Fruit fly (Drosophila melanogaster): Measurements from ENCODE around the gene CG15533.
A peak's percentile ranks its signal among the peaks of the same experiment; 100 is the strongest.

Gene CG15533

dm6 chr3R:30391950-30392349 is 36.7 kb upstream of the CG15533 start (continued):
- TF ChIP-seq fd3F (GFP tag; optimal IDR thresholded peaks at IDR 0.05) = no peak
- no peak for TF ChIP-seq Optix (GFP tag; IDR thresholded peaks at IDR 0.05)
- TF ChIP-seq CrebB (tag; optimal IDR thresholded peaks at IDR 0.05) = no peak
- TF ChIP-seq CG7839 (tag; optimal IDR thresholded peaks at IDR 0.05) = peak; percentile 29
- TF ChIP-seq CG15011 (GFP tag; optimal IDR thresholded peaks at IDR 0.05) = no peak
- no peak for TF ChIP-seq CG3838 (GFP tag; optimal IDR thresholded peaks at IDR 0.05)
- no peak for TF ChIP-seq CG3847 (GFP tag; IDR thresholded peaks at IDR 0.05)
- TF ChIP-seq h (optimal IDR thresholded peaks at IDR 0.05) = no peak
- TF ChIP-seq CG11696 (GFP tag; IDR thresholded peaks at IDR 0.05) = no peak
- no peak for TF ChIP-seq H15 (GFP tag; IDR thresholded peaks at IDR 0.05)
- no peak for TF ChIP-seq grau (tag; optimal IDR thresholded peaks at IDR 0.05)
- TF ChIP-seq CG12744 (GFP tag; optimal IDR thresholded peaks at IDR 0.05) = no peak
- TF ChIP-seq fd96Cb (tag; optimal IDR thresholded peaks at IDR 0.05) = peak; percentile 19
- no peak for TF ChIP-seq Trl (optimal IDR thresholded peaks at IDR 0.05)
- TF ChIP-seq Trl (GFP tag; optimal IDR thresholded peaks at IDR 0.05) = no peak
- TF ChIP-seq vvl (GFP tag; IDR thresholded peaks at IDR 0.05) = 0 out of 2 replicates have a peak, but pooled peaks have one; percentile 14
- TF ChIP-seq CG11723 (GFP tag; optimal IDR thresholded peaks at IDR 0.05) = no peak
- TF ChIP-seq shn (GFP tag; optimal IDR thresholded peaks at IDR 0.05) = no peak
- TF ChIP-seq sr (GFP tag; IDR thresholded peaks at IDR 0.05) = no peak
- TF ChIP-seq CG13123 (GFP tag; optimal IDR thresholded peaks at IDR 0.05) = no peak
- no peak for TF ChIP-seq lmd (GFP tag; IDR thresholded peaks at IDR 0.05)
- no peak for TF ChIP-seq CG16863 (GFP tag; optimal IDR thresholded peaks at IDR 0.05)
- TF ChIP-seq CG16779 (GFP tag; IDR thresholded peaks at IDR 0.05) = no peak
- no peak for TF ChIP-seq CG10209 (GFP tag; optimal IDR thresholded peaks at IDR 0.05)
- no peak for TF ChIP-seq CG11695 (GFP tag; IDR thresholded peaks at IDR 0.05)
- TF ChIP-seq trem (tag; optimal IDR thresholded peaks at IDR 0.05) = peak; percentile 1
- TF ChIP-seq CG2875 (GFP tag; optimal IDR thresholded peaks at IDR 0.05) = no peak
- no peak for TF ChIP-seq Vsx1 (GFP tag; optimal IDR thresholded peaks at IDR 0.05)
- TF ChIP-seq kah (GFP tag; optimal IDR thresholded peaks at IDR 0.05) = no peak
- no peak for TF ChIP-seq Max (GFP tag; optimal IDR thresholded peaks at IDR 0.05)
- no peak for TF ChIP-seq Opbp (GFP tag; IDR thresholded peaks at IDR 0.05; ENCODE audit: partially characterized antibody)
- TF ChIP-seq HLH54F (GFP tag; optimal IDR thresholded peaks at IDR 0.05) = no peak
- TF ChIP-seq CG30403 (GFP tag; optimal IDR thresholded peaks at IDR 0.05) = peak; percentile 7
- 0 out of 2 replicates have a peak, but pooled peaks have one; percentile 14 for TF ChIP-seq CG31441 (GFP tag; IDR thresholded peaks at IDR 0.05)
- no peak for TF ChIP-seq Oli (tag; optimal IDR thresholded peaks at IDR 0.05)
- no peak for TF ChIP-seq ssp (GFP tag; IDR thresholded peaks at IDR 0.05)
- no peak for TF ChIP-seq cato (GFP tag; optimal IDR thresholded peaks at IDR 0.05; ENCODE audit: borderline replicate concordance)
- no peak for TF ChIP-seq CG12236 (GFP tag; optimal IDR thresholded peaks at IDR 0.05)
- no peak for TF ChIP-seq Lim3 (GFP tag; IDR thresholded peaks at IDR 0.05)
- TF ChIP-seq otp (GFP tag; IDR thresholded peaks at IDR 0.05) = no peak
- peak; percentile 19 for TF ChIP-seq Blimp-1 (GFP tag; optimal IDR thresholded peaks at IDR 0.05)
- TF ChIP-seq sens-2 (GFP tag; IDR thresholded peaks at IDR 0.05) = no peak
- no peak for TF ChIP-seq jumu (GFP tag; optimal IDR thresholded peaks at IDR 0.05)
- TF ChIP-seq ara (GFP tag; IDR thresholded peaks at IDR 0.05) = peak; percentile 34; the same call in 1 of the 2 replicates
- TF ChIP-seq CG8478 (optimal IDR thresholded peaks at IDR 0.05) = no peak
- peak; percentile 59 for TF ChIP-seq Xrp1 (GFP tag; IDR thresholded peaks at IDR 0.05)
- TF ChIP-seq twi (tag; optimal IDR thresholded peaks at IDR 0.05) = no peak
- no peak for TF ChIP-seq p53 (GFP tag; optimal IDR thresholded peaks at IDR 0.05)
- TF ChIP-seq en (GFP tag; optimal IDR thresholded peaks at IDR 0.05) = no peak
- TF ChIP-seq Xbp1 (GFP tag; optimal IDR thresholded peaks at IDR 0.05) = peak; percentile 6
- TF ChIP-seq kay (GFP tag; optimal IDR thresholded peaks at IDR 0.05) = no peak
- TF ChIP-seq dimm (GFP tag; IDR thresholded peaks at IDR 0.05) = no peak
- TF ChIP-seq slbo (GFP tag; IDR thresholded peaks at IDR 0.05) = 0 out of 2 replicates have a peak, but pooled peaks have one; percentile 23

Measured in whole organism, embryonic.